Worm (Caenorhabditis elegans): ENCODE results near the gene plp-1.

plp-1 gene

ce11 chrIV:7658589-7658988 is 25.4 kb downstream of the plp-1 start, which contains the start of gene C08G9.1:
C08G9.1 (plus strand) TSS chrIV:7658763.
- no peak for TF ChIP-seq ama-1 (optimal IDR thresholded peaks at IDR 0.05)
- TF ChIP-seq scrt-1 (GFP tag; IDR thresholded peaks at IDR 0.05) = no peak
- TF ChIP-seq hnd-1 (tag; optimal IDR thresholded peaks at IDR 0.05) = no peak
- no peak for TF ChIP-seq B0310.2 (tag; optimal IDR thresholded peaks at IDR 0.05)
- TF ChIP-seq hmg-4 (GFP tag; optimal IDR thresholded peaks at IDR 0.05) = no peak
- no peak for TF ChIP-seq F13C5.2 (tag; optimal IDR thresholded peaks at IDR 0.05)
- no peak for TF ChIP-seq ets-7 (tag; optimal IDR thresholded peaks at IDR 0.05)
- TF ChIP-seq flt-1 (GFP tag; IDR thresholded peaks at IDR 0.05) = no peak
- no peak for TF ChIP-seq tbx-37 (GFP tag; conservative IDR thresholded peaks at IDR 0.05)
- TF ChIP-seq pes-1 (GFP tag; IDR thresholded peaks at IDR 0.05) = no peak
- no peak for TF ChIP-seq aly-1 (tag; optimal IDR thresholded peaks at IDR 0.05)
- TF ChIP-seq ceh-36 (tag; optimal IDR thresholded peaks at IDR 0.05) = no peak

- no peak for TF ChIP-seq hnd-1 (tag; optimal IDR thresholded peaks at IDR 0.05)
- no peak for TF ChIP-seq aly-1 (tag; optimal IDR thresholded peaks at IDR 0.05)
- no peak for TF ChIP-seq tbx-37 (GFP tag; conservative IDR thresholded peaks at IDR 0.05)
- no peak for TF ChIP-seq B0310.2 (tag; optimal IDR thresholded peaks at IDR 0.05)
- no peak for TF ChIP-seq ama-1 (optimal IDR thresholded peaks at IDR 0.05)
- no peak for TF ChIP-seq flt-1 (GFP tag; IDR thresholded peaks at IDR 0.05)
- TF ChIP-seq hmg-4 (GFP tag; optimal IDR thresholded peaks at IDR 0.05) = no peak
- TF ChIP-seq F13C5.2 (tag; optimal IDR thresholded peaks at IDR 0.05) = no peak
Measured at ce11 chrIV:7659481-7659880, 26.3 kb downstream of the plp-1 start.

ce11 chrIV:7661569-7661968 is 28.4 kb downstream of the plp-1 start:
- TF ChIP-seq aly-1 (tag; optimal IDR thresholded peaks at IDR 0.05) (no peak), hmbx-1 (tag; optimal IDR thresholded peaks at IDR 0.05) (no peak), tbx-11 (GFP tag; IDR thresholded peaks at IDR 0.05) (no peak), scrt-1 (GFP tag; IDR thresholded peaks at IDR 0.05) (no peak), ceh-36 (tag; optimal IDR thresholded peaks at IDR 0.05) (no peak), pes-1 (GFP tag; IDR thresholded peaks at IDR 0.05) (no peak), hnd-1 (tag; optimal IDR thresholded peaks at IDR 0.05) (no peak), tra-4 (tag; optimal IDR thresholded peaks at IDR 0.05) (no peak), ama-1 (optimal IDR thresholded peaks at IDR 0.05) (no peak)

ce11 chrIV:7663006-7663405 is 29.8 kb downstream of the plp-1 start:
- no peak for TF ChIP-seq pes-1 (GFP tag; IDR thresholded peaks at IDR 0.05)
- TF ChIP-seq hmg-4 (GFP tag; optimal IDR thresholded peaks at IDR 0.05) = no peak
- no peak for TF ChIP-seq hmbx-1 (tag; optimal IDR thresholded peaks at IDR 0.05)
- TF ChIP-seq scrt-1 (GFP tag; IDR thresholded peaks at IDR 0.05) = no peak
- no peak for TF ChIP-seq ceh-36 (tag; optimal IDR thresholded peaks at IDR 0.05)
- no peak for TF ChIP-seq tra-4 (tag; optimal IDR thresholded peaks at IDR 0.05)

ce11 chrIV:7672872-7673271 is 39.7 kb downstream of the plp-1 start, which contains the start of gene C08G9.2:
C08G9.2 (minus strand) TSS chrIV:7672972.
- TF ChIP-seq tbx-11 (GFP tag; IDR thresholded peaks at IDR 0.05) (no peak), tra-4 (tag; optimal IDR thresholded peaks at IDR 0.05) (no peak), hmg-4 (GFP tag; optimal IDR thresholded peaks at IDR 0.05) (no peak), tbx-37 (GFP tag; conservative IDR thresholded peaks at IDR 0.05) (no peak), ceh-36 (tag; optimal IDR thresholded peaks at IDR 0.05) (no peak), pes-1 (GFP tag; IDR thresholded peaks at IDR 0.05) (no peak), ama-1 (optimal IDR thresholded peaks at IDR 0.05) (no peak), hnd-1 (tag; optimal IDR thresholded peaks at IDR 0.05) (no peak), hmbx-1 (tag; optimal IDR thresholded peaks at IDR 0.05) (no peak), ets-7 (tag; optimal IDR thresholded peaks at IDR 0.05) (no peak)

- TF ChIP-seq sea-1 (GFP tag; conservative IDR thresholded peaks at IDR 0.05) (no peak), hnd-1 (tag; optimal IDR thresholded peaks at IDR 0.05) (no peak), B0310.2 (tag; optimal IDR thresholded peaks at IDR 0.05) (no peak), ama-1 (optimal IDR thresholded peaks at IDR 0.05) (no peak), tra-4 (tag; optimal IDR thresholded peaks at IDR 0.05) (no peak), ceh-13 (GFP tag; optimal IDR thresholded peaks at IDR 0.05) (no peak), flt-1 (GFP tag; IDR thresholded peaks at IDR 0.05) (no peak), tbx-11 (GFP tag; IDR thresholded peaks at IDR 0.05) (no peak), ets-7 (tag; optimal IDR thresholded peaks at IDR 0.05) (no peak), hmg-4 (GFP tag; optimal IDR thresholded peaks at IDR 0.05) (no peak), ceh-36 (tag; optimal IDR thresholded peaks at IDR 0.05) (no peak), pes-1 (GFP tag; IDR thresholded peaks at IDR 0.05) (no peak), scrt-1 (GFP tag; IDR thresholded peaks at IDR 0.05) (no peak), tbx-37 (GFP tag; conservative IDR thresholded peaks at IDR 0.05) (no peak)
Measured at ce11 chrIV:7674874-7675273, 41.7 kb downstream of the plp-1 start, which contains the start of gene itr-1. itr-1 (plus strand) TSS chrIV:7675174.

ce11 chrIV:7679120-7679519 is 46.0 kb downstream of the plp-1 start:
- TF ChIP-seq hnd-1 (tag; optimal IDR thresholded peaks at IDR 0.05) (no peak), tbx-11 (GFP tag; IDR thresholded peaks at IDR 0.05) (no peak), tbx-37 (GFP tag; conservative IDR thresholded peaks at IDR 0.05) (no peak), ama-1 (optimal IDR thresholded peaks at IDR 0.05) (no peak), tra-4 (tag; optimal IDR thresholded peaks at IDR 0.05) (no peak), hmbx-1 (tag; optimal IDR thresholded peaks at IDR 0.05) (no peak), aly-1 (tag; optimal IDR thresholded peaks at IDR 0.05) (no peak), ceh-13 (GFP tag; optimal IDR thresholded peaks at IDR 0.05) (no peak), scrt-1 (GFP tag; IDR thresholded peaks at IDR 0.05) (no peak), flt-1 (GFP tag; IDR thresholded peaks at IDR 0.05) (no peak), B0310.2 (tag; optimal IDR thresholded peaks at IDR 0.05) (no peak), ets-7 (tag; optimal IDR thresholded peaks at IDR 0.05) (no peak), hmg-4 (GFP tag; optimal IDR thresholded peaks at IDR 0.05) (no peak), sea-1 (GFP tag; conservative IDR thresholded peaks at IDR 0.05) (no peak), ceh-36 (tag; optimal IDR thresholded peaks at IDR 0.05) (no peak), pes-1 (GFP tag; IDR thresholded peaks at IDR 0.05) (no peak), F13C5.2 (tag; optimal IDR thresholded peaks at IDR 0.05) (no peak)
